Fruit fly (Drosophila melanogaster) whole organism, embryonic: ENCODE measurements around the gene Pex16.
A peak's percentile ranks its signal among the peaks of the same experiment; 100 is the strongest.

Experiments
- CG1024 ChIP-seq: fragments of 200-800 bp; sonication (Bioruptor generic); IDR thresholded peaks from 2 replicates; pipeline ENCODE4 v1.3.6; 2022; ENCODE audit warnings: missing biosample characterization, missing genetic modification characterization
- CG10267 ChIP-seq: fragments of 200-800 bp; sonication (Bioruptor generic); optimal IDR thresholded peaks from 2 replicates; lab custom pipeline; 2018; ENCODE audit warnings: missing biosample characterization, mild to moderate bottlenecking, missing genetic modification characterization, moderate library complexity
- CG10462 ChIP-seq: fragments of 200-800 bp; sonication (Bioruptor generic); optimal IDR thresholded peaks from 2 replicates; lab custom pipeline; 2016; ENCODE audit warnings: missing biosample characterization, missing genetic modification characterization
- CG12155 ChIP-seq: fragments of 200-800 bp; sonication (Bioruptor generic); optimal IDR thresholded peaks from 3 replicates; lab custom pipeline; 2016; ENCODE audit warnings: missing biosample characterization, missing genetic modification characterization
- CG12769 ChIP-seq: fragments of 200-800 bp; sonication (Bioruptor generic); optimal IDR thresholded peaks from 2 replicates; lab custom pipeline; 2019; ENCODE audit warnings: missing biosample characterization, mild to moderate bottlenecking, missing genetic modification characterization, moderate library complexity
- CG14860 ChIP-seq: fragments of 200-800 bp; sonication (Bioruptor generic); IDR thresholded peaks from 3 replicates; pipeline ENCODE4 v1.3.6; 2022; ENCODE audit warnings: missing biosample characterization, missing genetic modification characterization; ENCODE audit not compliant: partially characterized antibody
- CG14965 ChIP-seq: fragments of 200-800 bp; sonication (Bioruptor generic); optimal IDR thresholded peaks from 2 replicates; lab custom pipeline; 2016; ENCODE audit warnings: missing biosample characterization, missing genetic modification characterization, borderline replicate concordance
- CG17568 ChIP-seq: fragments of 200-800 bp; sonication (Bioruptor generic); optimal IDR thresholded peaks from 2 replicates; lab custom pipeline; 2018; ENCODE audit warnings: missing biosample characterization, mild to moderate bottlenecking, missing genetic modification characterization, moderate library complexity
- CG1792 ChIP-seq: fragments of 200-800 bp; sonication (Bioruptor generic); optimal IDR thresholded peaks from 2 replicates; lab custom pipeline; 2016; ENCODE audit warnings: missing biosample characterization, missing genetic modification characterization
- CG18764 ChIP-seq: fragments of 200-800 bp; sonication (Bioruptor generic); optimal IDR thresholded peaks from 3 replicates; lab custom pipeline; 2016; ENCODE audit warnings: missing biosample characterization, missing genetic modification characterization
- CG2202 ChIP-seq: fragments of 200-800 bp; sonication (Bioruptor generic); optimal IDR thresholded peaks from 2 replicates; lab custom pipeline; 2018; ENCODE audit warnings: missing biosample characterization, mild to moderate bottlenecking, missing genetic modification characterization
- CG6654 ChIP-seq: fragments of 200-800 bp; sonication (Bioruptor generic); optimal IDR thresholded peaks from 2 replicates; lab custom pipeline; 2017; ENCODE audit warnings: missing biosample characterization, mild to moderate bottlenecking, missing genetic modification characterization
- CG7357 ChIP-seq: fragments of 200-800 bp; sonication (Bioruptor generic); IDR thresholded peaks from 3 replicates; pipeline ENCODE4 v1.3.6; 2022; ENCODE audit warnings: missing biosample characterization, missing genetic modification characterization
- CG9215 ChIP-seq: fragments of 200-800 bp; sonication (Bioruptor generic); IDR thresholded peaks from 2 replicates; pipeline ENCODE4 v1.3.6; 2022; ENCODE audit warnings: missing biosample characterization, missing genetic modification characterization
- CG9437 ChIP-seq: fragments of 200-800 bp; sonication (Bioruptor generic); optimal IDR thresholded peaks from 2 replicates; lab custom pipeline; 2018; ENCODE audit warnings: missing biosample characterization, mild to moderate bottlenecking, missing genetic modification characterization
- CG9932 ChIP-seq: fragments of 200-800 bp; sonication (Bioruptor generic); IDR thresholded peaks from 2 replicates; pipeline ENCODE4 v1.3.6; 2022; ENCODE audit warnings: missing biosample characterization, missing genetic modification characterization
- Deaf1 ChIP-seq: fragments of 200-800 bp; optimal IDR thresholded peaks from 3 replicates; lab custom pipeline; 2019; ENCODE audit warnings: missing biosample characterization, mild to moderate bottlenecking, missing genetic modification characterization, moderate library complexity
- Dll ChIP-seq: fragments of 200-800 bp; sonication (Bioruptor generic); IDR thresholded peaks from 4 replicates; pipeline ENCODE4 v1.3.6; 2022; ENCODE audit warnings: missing biosample characterization, missing genetic modification characterization; ENCODE audit not compliant: partially characterized antibody
- Drgx ChIP-seq: fragments of 200-800 bp; sonication (Bioruptor generic); IDR thresholded peaks from 2 replicates; pipeline ENCODE4 v1.3.6; 2022; ENCODE audit warnings: missing biosample characterization, missing genetic modification characterization
- ERR ChIP-seq: fragments of 200-800 bp; sonication (Bioruptor generic); optimal IDR thresholded peaks from 2 replicates; lab custom pipeline; 2016; ENCODE audit warnings: missing biosample characterization, missing genetic modification characterization
- Eip74EF ChIP-seq, 2 experiments: fragments of 200-800 bp in 1 of 2; fragments of >200 bp in 1 of 2; sonication (Bioruptor generic) in 1 of 2; optimal IDR thresholded peaks; 2 replicates each; lab custom pipeline; 2017 to 2019; ENCODE audit warnings: missing biosample characterization in 2 of 2, missing genetic modification characterization in 2 of 2, mild to moderate bottlenecking in 1 of 2, moderate library complexity in 1 of 2
- Fer1 ChIP-seq: fragments of 200-800 bp; sonication (Bioruptor generic); optimal IDR thresholded peaks from 2 replicates; lab custom pipeline; 2017; ENCODE audit warnings: missing biosample characterization, mild to moderate bottlenecking, missing genetic modification characterization
- Gsc ChIP-seq: fragments of 200-800 bp; sonication (Bioruptor generic); IDR thresholded peaks from 2 replicates; pipeline ENCODE4 v1.3.6; 2022; ENCODE audit warnings: missing biosample characterization, missing genetic modification characterization
- Hand ChIP-seq: fragments of 200-800 bp; sonication (Bioruptor generic); optimal IDR thresholded peaks from 2 replicates; lab custom pipeline; 2017; ENCODE audit warnings: mild to moderate bottlenecking, missing biosample characterization, missing genetic modification reagents, missing genetic modification characterization
- MESR4 ChIP-seq: fragments of 200-800 bp; sonication (Bioruptor generic); optimal IDR thresholded peaks from 2 replicates; lab custom pipeline; 2018; ENCODE audit warnings: missing biosample characterization, mild to moderate bottlenecking, missing genetic modification characterization, moderate library complexity
- Mad ChIP-seq: fragments of 200-800 bp; sonication (Bioruptor generic); optimal IDR thresholded peaks from 2 replicates; lab custom pipeline; 2016; ENCODE audit warnings: missing biosample characterization, missing genetic modification characterization
- Sry-δ ChIP-seq: fragments of 200-800 bp; sonication (Bioruptor generic); optimal IDR thresholded peaks from 2 replicates; lab custom pipeline; 2016; ENCODE audit warnings: missing biosample characterization, missing genetic modification characterization
- Xbp1 ChIP-seq: fragments of 200-800 bp; sonication (Bioruptor generic); optimal IDR thresholded peaks from 3 replicates; lab custom pipeline; 2016; ENCODE audit warnings: missing biosample characterization, mild to moderate bottlenecking, missing genetic modification characterization
- al ChIP-seq: fragments of 200-800 bp; sonication (Bioruptor generic); IDR thresholded peaks from 2 replicates; pipeline ENCODE4 v1.3.6; 2022; ENCODE audit warnings: missing biosample characterization, missing genetic modification characterization
- cad ChIP-seq: fragments of >200 bp; optimal IDR thresholded peaks from 2 replicates; lab custom pipeline; 2017; ENCODE audit warnings: missing biosample characterization, missing genetic modification characterization
- cato ChIP-seq: fragments of 200-800 bp; sonication (Bioruptor generic); optimal IDR thresholded peaks from 2 replicates; lab custom pipeline; 2016; ENCODE audit warnings: missing biosample characterization, missing genetic modification characterization, borderline replicate concordance
- cwo ChIP-seq: fragments of 200-800 bp; sonication (Bioruptor generic); optimal IDR thresholded peaks from 3 replicates; lab custom pipeline; 2017; ENCODE audit warnings: missing biosample characterization, missing genetic modification characterization, mild to moderate bottlenecking, moderate library complexity, missing genetic modification reagents
- danr ChIP-seq: fragments of 200-800 bp; sonication (Bioruptor generic); IDR thresholded peaks from 2 replicates; pipeline ENCODE4 v1.3.6; 2022; ENCODE audit warnings: missing biosample characterization, missing genetic modification characterization
- dmrt99B ChIP-seq: fragments of 200-800 bp; sonication (Bioruptor generic); optimal IDR thresholded peaks from 2 replicates; lab custom pipeline; 2018; ENCODE audit warnings: missing biosample characterization, mild to moderate bottlenecking, missing genetic modification characterization, moderate library complexity
- en ChIP-seq: fragments of 200-800 bp; sonication (Bioruptor generic); optimal IDR thresholded peaks from 2 replicates; lab custom pipeline; 2016; ENCODE audit warnings: missing biosample characterization, missing genetic modification characterization
- gfzf ChIP-seq: fragments of 200-800 bp; sonication (Bioruptor generic); optimal IDR thresholded peaks from 2 replicates; lab custom pipeline; 2016; ENCODE audit warnings: missing biosample characterization, mild to moderate bottlenecking, missing genetic modification characterization, moderate library complexity
- jing ChIP-seq: fragments of 200-800 bp; sonication (Bioruptor generic); optimal IDR thresholded peaks from 2 replicates; lab custom pipeline; 2018; ENCODE audit warnings: missing biosample characterization, mild to moderate bottlenecking, missing genetic modification characterization
- lola ChIP-seq, 3 experiments: fragments of >200 bp in 2 of 3; fragments of 200-800 bp in 1 of 3; sonication (Bioruptor generic) in 1 of 3; optimal IDR thresholded peaks; 2 replicates each; lab custom pipeline; 2017 to 2019; ENCODE audit warnings: missing biosample characterization in 3 of 3, missing genetic modification characterization in 3 of 3, mild to moderate bottlenecking in 1 of 3, moderate library complexity in 1 of 3
- nom ChIP-seq: fragments of 200-800 bp; sonication (Bioruptor generic); optimal IDR thresholded peaks from 2 replicates; lab custom pipeline; 2017; ENCODE audit warnings: missing biosample characterization, missing genetic modification characterization, mild to moderate bottlenecking, moderate library complexity, missing genetic modification reagents
- pan ChIP-seq, 4 experiments: fragments of >200 bp in 3 of 4; fragments of 200-800 bp in 1 of 4; sonication (Bioruptor generic) in 1 of 4; optimal IDR thresholded peaks in 3 of 4; IDR thresholded peaks in 1 of 4; 2 replicates each; pipeline versions ENCODE4 v1.3.6 to Lab custom; 2017 to 2022; ENCODE audit warnings: missing biosample characterization in 2 of 4, missing genetic modification characterization in 2 of 4, mixed read lengths in 1 of 4
- row ChIP-seq: fragments of 200-800 bp; sonication (Bioruptor generic); IDR thresholded peaks from 3 replicates; pipeline ENCODE4 v1.3.6; 2022; ENCODE audit warnings: missing biosample characterization, missing genetic modification characterization
- sc ChIP-seq, 3 experiments: fragments of >200 bp in 2 of 3; fragments of 200-800 bp in 1 of 3; sonication (Bioruptor generic) in 1 of 3; optimal IDR thresholded peaks; 2 replicates in 2 of 3; 3 replicates in 1 of 3; lab custom pipeline; 2017; ENCODE audit warnings: mild to moderate bottlenecking in 1 of 3, missing biosample characterization in 1 of 3, missing genetic modification characterization in 1 of 3, missing genetic modification reagents in 1 of 3
- scrt ChIP-seq: fragments of 200-800 bp; sonication (Bioruptor generic); optimal IDR thresholded peaks from 2 replicates; lab custom pipeline; 2018; ENCODE audit warnings: missing biosample characterization, mild to moderate bottlenecking, missing genetic modification characterization, moderate library complexity
- so ChIP-seq: fragments of 200-800 bp; sonication (Bioruptor generic); IDR thresholded peaks from 3 replicates; pipeline ENCODE4 v1.3.6; 2022; ENCODE audit warnings: missing biosample characterization, missing genetic modification characterization
- tgo ChIP-seq: fragments of 200-800 bp; sonication (Bioruptor generic); IDR thresholded peaks from 3 replicates; pipeline ENCODE4 v1.3.6; 2022; ENCODE audit warnings: missing biosample characterization, missing genetic modification characterization
- tin ChIP-seq: fragments of 200-800 bp; sonication (Bioruptor generic); optimal IDR thresholded peaks from 3 replicates; lab custom pipeline; 2016; ENCODE audit warnings: missing biosample characterization, missing genetic modification characterization
- tx ChIP-seq: fragments of 200-800 bp; sonication (Bioruptor generic); optimal IDR thresholded peaks from 2 replicates; lab custom pipeline; 2016; ENCODE audit warnings: missing biosample characterization, missing genetic modification characterization
- vvl ChIP-seq: fragments of 200-800 bp; sonication (Bioruptor generic); IDR thresholded peaks from 2 replicates; pipeline ENCODE4 v1.3.6; 2022; ENCODE audit warnings: missing biosample characterization, missing genetic modification characterization

The Pex16 gene

DNA sequence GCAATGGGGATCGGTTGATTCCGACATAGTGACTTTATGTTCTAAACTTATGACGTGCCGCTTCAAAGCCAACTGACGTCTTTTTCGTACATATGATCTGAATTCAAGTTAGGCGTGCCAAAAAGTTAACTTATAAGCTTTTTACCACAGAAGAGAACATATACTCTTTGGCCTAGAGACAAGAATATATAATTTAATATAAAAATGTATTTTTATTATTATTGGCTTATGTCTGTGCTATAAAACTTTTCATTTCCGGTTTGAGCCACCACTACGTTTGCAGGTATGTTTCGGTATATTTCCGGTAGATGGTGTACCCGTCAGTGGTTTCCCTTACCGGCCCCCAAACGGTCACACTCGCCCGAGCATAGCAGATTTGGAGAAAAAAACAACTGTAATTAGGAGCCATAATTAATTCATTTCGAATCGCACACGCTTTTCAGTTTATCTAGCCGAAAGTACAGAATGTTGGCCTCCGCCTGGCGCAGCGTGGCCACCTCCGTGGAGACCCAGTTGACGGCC is 20.3 kb upstream of the Pex16 start, which contains the start of the genes CG3698 and tzn (continued):
- TF ChIP-seq tgo (GFP tag; lab: Robert Waterston, UW) = peak; percentile 92
- TF ChIP-seq CG10267 (tag; lab: Kevin White, UChicago) = peak; percentile 88
- no peak for TF ChIP-seq CG12769
- TF ChIP-seq en (GFP tag; lab: Kevin White, UChicago) = peak; percentile 85
- peak; percentile 96 for TF ChIP-seq Fer1 (GFP tag; lab: Kevin White, UChicago)
- TF ChIP-seq sc (optimal IDR thresholded peaks at IDR 0.05; lab: Kevin White, UChicago) = no peak
- TF ChIP-seq sc (GFP tag; optimal IDR thresholded peaks at IDR 0.05; lab: Kevin White, UChicago) = peak; percentile 95
- TF ChIP-seq cwo = no peak
- TF ChIP-seq CG6654 (GFP tag; lab: Kevin White, UChicago) = peak; percentile 88
- peak; percentile 83 for TF ChIP-seq jing (GFP tag; lab: Kevin White, UChicago)
- TF ChIP-seq CG10462 = peak; percentile 82
- TF ChIP-seq Mad = peak; percentile 92
- 0 out of 3 replicates have a peak, but pooled peaks have one; percentile 29 for TF ChIP-seq CG14860 (GFP tag; lab: Robert Waterston, UW)
- TF ChIP-seq CG1792 (GFP tag; lab: Kevin White, UChicago) = peak; percentile 68
- TF ChIP-seq Eip74EF (GFP tag; optimal IDR thresholded peaks at IDR 0.05; lab: Kevin White, UChicago) = no peak
- peak; percentile 46 for TF ChIP-seq ERR (GFP tag; lab: Kevin White, UChicago)
- TF ChIP-seq scrt (GFP tag; lab: Kevin White, UChicago) = no peak
- TF ChIP-seq Gsc (GFP tag; lab: Robert Waterston, UW) = no peak
- TF ChIP-seq CG1024 (GFP tag; lab: Robert Waterston, UW) = peak; percentile 87
- peak; percentile 64 for TF ChIP-seq MESR4
- TF ChIP-seq Hand = peak; percentile 72
- no peak for TF ChIP-seq cad (GFP tag; lab: Kevin White, UChicago)
- peak; percentile 94 for TF ChIP-seq CG18764 (GFP tag; lab: Kevin White, UChicago)
- peak; percentile 89; the same call in 2 of the 3 replicates for TF ChIP-seq so (GFP tag; lab: Robert Waterston, UW)
- peak; percentile 73 for TF ChIP-seq row (GFP tag; lab: Robert Waterston, UW)
- TF ChIP-seq Drgx = peak; percentile 47; the same call in 1 of the 2 replicates
- TF ChIP-seq tx (GFP tag; lab: Kevin White, UChicago) = peak; percentile 54
- TF ChIP-seq Xbp1 = peak; percentile 94
- no peak for TF ChIP-seq nom (GFP tag; lab: Kevin White, UChicago)
- TF ChIP-seq Sry-δ = peak; percentile 58
- TF ChIP-seq al (GFP tag; lab: Robert Waterston, UW) = peak; percentile 87
- peak; percentile 97 for TF ChIP-seq vvl (GFP tag; lab: Robert Waterston, UW)
- peak; percentile 40 for TF ChIP-seq CG14965 (GFP tag; lab: Kevin White, UChicago)
- peak; percentile 80 for TF ChIP-seq CG9215 (GFP tag; lab: Robert Waterston, UW)
- TF ChIP-seq danr = peak; percentile 67
- peak in 1 of 3 experiments; percentile 75 for TF ChIP-seq lola (GFP tag; optimal IDR thresholded peaks at IDR 0.05; lab: Kevin White, UChicago)
- no peak for TF ChIP-seq CG17568 (GFP tag; lab: Kevin White, UChicago)
- TF ChIP-seq gfzf (GFP tag; lab: Kevin White, UChicago) = peak; percentile 85
- TF ChIP-seq CG2202 = peak; percentile 89
- TF ChIP-seq pan (optimal IDR thresholded peaks at IDR 0.05; lab: Kevin White, UChicago) = no peak
- TF ChIP-seq pan (GFP tag; optimal IDR thresholded peaks at IDR 0.05 in 1 of 2, IDR thresholded peaks at IDR 0.05 in 1 of 2) = peak in 1 of 2 experiments; percentile 94
- TF ChIP-seq CG9437 (GFP tag; lab: Kevin White, UChicago) = peak; percentile 84
- no peak for TF ChIP-seq dmrt99B
- peak; percentile 78; the same call in 2 of the 3 replicates for TF ChIP-seq CG7357 (GFP tag; lab: Robert Waterston, UW)
- no peak for TF ChIP-seq Deaf1 (tag; lab: Kevin White, UChicago)
- peak; percentile 91 for TF ChIP-seq cato (GFP tag; lab: Kevin White, UChicago)
- no peak for TF ChIP-seq Dll (GFP tag; lab: Robert Waterston, UW)
- TF ChIP-seq CG9932 (GFP tag; lab: Robert Waterston, UW) = peak; percentile 86; the same call in 1 of the 2 replicates
- TF ChIP-seq CG12155 (GFP tag; lab: Kevin White, UChicago) = peak; percentile 81
- TF ChIP-seq tin (GFP tag; lab: Kevin White, UChicago) = peak; percentile 89
